Fruit fly (Drosophila melanogaster) whole organism, embryonic: ENCODE data around the gene ca.
A peak's percentile ranks its signal among the peaks of the same experiment; 100 is the strongest.

Experiments used
- ATbp ChIP-seq: fragments of 200-800 bp; sonication (Bioruptor generic); optimal IDR thresholded peaks from 2 replicates; lab custom pipeline; 2017; ENCODE audit warnings: missing biosample characterization, mild to moderate bottlenecking, missing genetic modification characterization, missing genetic modification reagents
- Atf3 ChIP-seq: fragments of 200-800 bp; sonication (Bioruptor generic); optimal IDR thresholded peaks from 3 replicates; lab custom pipeline; 2016; ENCODE audit warnings: missing biosample characterization, missing genetic modification characterization
- Awh ChIP-seq: fragments of 200-800 bp; sonication (Bioruptor generic); IDR thresholded peaks from 2 replicates; pipeline ENCODE4, ENCODE4 v1.3.6; 2022; ENCODE audit warnings: missing biosample characterization, missing genetic modification characterization
- CG10209 ChIP-seq: fragments of 200-800 bp; sonication (Bioruptor generic); optimal IDR thresholded peaks from 3 replicates; lab custom pipeline; 2017; ENCODE audit warnings: missing biosample characterization, mild to moderate bottlenecking, missing genetic modification characterization, missing genetic modification reagents
- CG10431 ChIP-seq: fragments of 200-800 bp; sonication (Bioruptor generic); optimal IDR thresholded peaks from 3 replicates; lab custom pipeline; 2018; ENCODE audit warnings: missing biosample characterization, mild to moderate bottlenecking, missing genetic modification characterization
- CG12071 ChIP-seq: fragments of 200-800 bp; sonication (Bioruptor generic); optimal IDR thresholded peaks from 3 replicates; lab custom pipeline; 2018; ENCODE audit warnings: missing biosample characterization, mild to moderate bottlenecking, missing genetic modification characterization
- CG14441 ChIP-seq: fragments of 200-800 bp; sonication (Bioruptor generic); IDR thresholded peaks from 2 replicates; pipeline ENCODE4 v1.3.6; 2022; ENCODE audit warnings: missing biosample characterization, missing genetic modification characterization
- CG14667 ChIP-seq: fragments of 200-800 bp; sonication (Bioruptor generic); IDR thresholded peaks from 2 replicates; pipeline ENCODE4 v1.3.6; 2022; ENCODE audit warnings: missing biosample characterization, missing genetic modification characterization
- CG15073 ChIP-seq: fragments of 200-800 bp; sonication (Bioruptor generic); optimal IDR thresholded peaks from 2 replicates; lab custom pipeline; 2016; ENCODE audit warnings: missing biosample characterization, missing genetic modification characterization
- CG15269 ChIP-seq: fragments of 200-800 bp; sonication (Bioruptor generic); optimal IDR thresholded peaks from 2 replicates; lab custom pipeline; 2018; ENCODE audit warnings: missing biosample characterization, mild to moderate bottlenecking, missing genetic modification characterization, moderate library complexity
- CG16813 ChIP-seq: fragments of 200-800 bp; sonication (Bioruptor generic); IDR thresholded peaks from 3 replicates; pipeline ENCODE4 v1.3.6; 2022; ENCODE audit warnings: missing biosample characterization, missing genetic modification characterization; ENCODE audit not compliant: partially characterized antibody
- CG17361 ChIP-seq: fragments of 200-800 bp; sonication (Bioruptor generic); IDR thresholded peaks from 3 replicates; pipeline ENCODE4 v1.3.6; 2022; ENCODE audit warnings: missing biosample characterization, missing genetic modification characterization
- CG1832 ChIP-seq: fragments of 200-800 bp; sonication (Bioruptor generic); optimal IDR thresholded peaks from 2 replicates; lab custom pipeline; 2017; ENCODE audit warnings: missing biosample characterization, mild to moderate bottlenecking, missing genetic modification characterization, inconsistent platforms
- CG18599 ChIP-seq: fragments of 200-800 bp; sonication (Bioruptor generic); optimal IDR thresholded peaks from 3 replicates; lab custom pipeline; 2017; ENCODE audit warnings: missing biosample characterization, missing genetic modification characterization, mild to moderate bottlenecking, moderate library complexity, missing genetic modification reagents
- CG2116 ChIP-seq: fragments of 200-800 bp; sonication (Bioruptor generic); optimal IDR thresholded peaks from 3 replicates; lab custom pipeline; 2018; ENCODE audit warnings: missing biosample characterization, mild to moderate bottlenecking, missing genetic modification characterization
- CG2199 ChIP-seq: fragments of 200-800 bp; sonication (Bioruptor generic); IDR thresholded peaks from 3 replicates; pipeline ENCODE4 v1.3.6; 2022; ENCODE audit warnings: missing biosample characterization, missing genetic modification characterization
- CG2712 ChIP-seq: fragments of 200-800 bp; optimal IDR thresholded peaks from 3 replicates; lab custom pipeline; 2019; ENCODE audit warnings: missing biosample characterization, mild to moderate bottlenecking, missing genetic modification characterization, moderate library complexity
- CG3281 ChIP-seq: fragments of 200-800 bp; sonication (Bioruptor generic); optimal IDR thresholded peaks from 3 replicates; lab custom pipeline; 2017; ENCODE audit warnings: missing biosample characterization, mild to moderate bottlenecking, missing genetic modification characterization
- CG7556 ChIP-seq: fragments of 200-800 bp; sonication (Bioruptor generic); optimal IDR thresholded peaks from 2 replicates; lab custom pipeline; 2017; ENCODE audit warnings: missing biosample characterization, mild to moderate bottlenecking, missing genetic modification characterization
- CG7786 ChIP-seq: fragments of 200-800 bp; sonication (Bioruptor generic); optimal IDR thresholded peaks from 2 replicates; lab custom pipeline; 2016; ENCODE audit warnings: missing biosample characterization, missing genetic modification characterization
- CG7987 ChIP-seq: fragments of 200-800 bp; sonication (Bioruptor generic); optimal IDR thresholded peaks from 2 replicates; lab custom pipeline; 2018; ENCODE audit warnings: missing biosample characterization, mild to moderate bottlenecking, missing genetic modification characterization, moderate library complexity
- CG9609 ChIP-seq: fragments of 200-800 bp; sonication (Bioruptor generic); optimal IDR thresholded peaks from 3 replicates; lab custom pipeline; 2016; ENCODE audit warnings: missing biosample characterization, missing genetic modification characterization
- CTCF ChIP-seq: fragments of 200-800 bp; sonication (Bioruptor generic); optimal IDR thresholded peaks from 2 replicates; lab custom pipeline; 2017; ENCODE audit warnings: missing biosample characterization, mild to moderate bottlenecking, missing genetic modification characterization, moderate library complexity
- CkIIα-i1 ChIP-seq: fragments of 200-800 bp; sonication (Bioruptor generic); IDR thresholded peaks from 2 replicates; pipeline ENCODE4 v1.3.6; 2022; ENCODE audit warnings: missing biosample characterization, missing genetic modification characterization
- CrebB ChIP-seq: fragments of 200-800 bp; sonication (Bioruptor generic); optimal IDR thresholded peaks from 3 replicates; lab custom pipeline; 2018; ENCODE audit warnings: missing biosample characterization, mild to moderate bottlenecking, missing genetic modification characterization
- Deaf1 ChIP-seq: fragments of 200-800 bp; optimal IDR thresholded peaks from 3 replicates; lab custom pipeline; 2019; ENCODE audit warnings: missing biosample characterization, mild to moderate bottlenecking, missing genetic modification characterization, moderate library complexity
- Dfd ChIP-seq, 2 experiments: fragments of >200 bp; optimal IDR thresholded peaks; 2 replicates each; lab custom pipeline; 2017; ENCODE audit warnings: missing biosample characterization in 2 of 2, missing genetic modification characterization in 2 of 2
- MESR4 ChIP-seq: fragments of 200-800 bp; sonication (Bioruptor generic); optimal IDR thresholded peaks from 2 replicates; lab custom pipeline; 2018; ENCODE audit warnings: missing biosample characterization, mild to moderate bottlenecking, missing genetic modification characterization, moderate library complexity
- NK7.1 ChIP-seq: fragments of 200-800 bp; sonication (Bioruptor generic); optimal IDR thresholded peaks from 3 replicates; lab custom pipeline; 2016; ENCODE audit warnings: missing biosample characterization, missing genetic modification characterization
- Oli ChIP-seq: fragments of 200-800 bp; sonication (Bioruptor generic); optimal IDR thresholded peaks from 2 replicates; lab custom pipeline; 2018; ENCODE audit warnings: missing biosample characterization, mild to moderate bottlenecking, missing genetic modification characterization, moderate library complexity
- Poxn ChIP-seq: fragments of 200-800 bp; sonication (Bioruptor generic); IDR thresholded peaks from 2 replicates; pipeline ENCODE4 v1.3.6; 2022; ENCODE audit warnings: missing biosample characterization, missing genetic modification characterization
- Sox102F ChIP-seq: fragments of 200-800 bp; sonication (Bioruptor generic); optimal IDR thresholded peaks from 2 replicates; lab custom pipeline; 2018; ENCODE audit warnings: missing biosample characterization, mild to moderate bottlenecking, missing genetic modification characterization, moderate library complexity
- Sry-β ChIP-seq: fragments of 200-800 bp; sonication (Bioruptor generic); optimal IDR thresholded peaks from 2 replicates; lab custom pipeline; 2018; ENCODE audit warnings: missing biosample characterization, mild to moderate bottlenecking, missing genetic modification characterization, moderate library complexity
- Xbp1 ChIP-seq: fragments of 200-800 bp; sonication (Bioruptor generic); optimal IDR thresholded peaks from 3 replicates; lab custom pipeline; 2016; ENCODE audit warnings: missing biosample characterization, mild to moderate bottlenecking, missing genetic modification characterization
- btn ChIP-seq: fragments of 200-800 bp; sonication (Bioruptor generic); optimal IDR thresholded peaks from 2 replicates; lab custom pipeline; 2016; ENCODE audit warnings: missing biosample characterization, missing genetic modification characterization
- cato ChIP-seq: fragments of 200-800 bp; sonication (Bioruptor generic); optimal IDR thresholded peaks from 2 replicates; lab custom pipeline; 2016; ENCODE audit warnings: missing biosample characterization, missing genetic modification characterization, borderline replicate concordance
- crc ChIP-seq: fragments of 200-800 bp; sonication (Bioruptor generic); optimal IDR thresholded peaks from 2 replicates; lab custom pipeline; 2016; ENCODE audit warnings: missing biosample characterization, missing genetic modification characterization
- gce ChIP-seq: fragments of 200-800 bp; sonication (Bioruptor generic); IDR thresholded peaks from 3 replicates; pipeline ENCODE4 v1.3.6; 2022; ENCODE audit warnings: missing biosample characterization, missing genetic modification characterization
- grau ChIP-seq: fragments of 200-800 bp; optimal IDR thresholded peaks from 3 replicates; lab custom pipeline; 2019; ENCODE audit warnings: missing biosample characterization, mild to moderate bottlenecking, missing genetic modification characterization, moderate library complexity
- grn ChIP-seq: fragments of 200-800 bp; sonication (Bioruptor generic); optimal IDR thresholded peaks from 3 replicates; lab custom pipeline; 2017; ENCODE audit warnings: missing biosample characterization, missing genetic modification characterization
- kah ChIP-seq: fragments of 200-800 bp; sonication (Bioruptor generic); optimal IDR thresholded peaks from 2 replicates; lab custom pipeline; 2018; ENCODE audit warnings: missing biosample characterization, mild to moderate bottlenecking, missing genetic modification characterization
- knrl ChIP-seq: fragments of 200-800 bp; sonication (Bioruptor generic); IDR thresholded peaks from 3 replicates; pipeline ENCODE4 v1.3.6; 2022; ENCODE audit warnings: missing biosample characterization, missing genetic modification characterization; ENCODE audit not compliant: partially characterized antibody
- lola ChIP-seq, 3 experiments: fragments of >200 bp in 2 of 3; fragments of 200-800 bp in 1 of 3; sonication (Bioruptor generic) in 1 of 3; optimal IDR thresholded peaks; 2 replicates each; lab custom pipeline; 2017 to 2019; ENCODE audit warnings: missing biosample characterization in 3 of 3, missing genetic modification characterization in 3 of 3, mild to moderate bottlenecking in 1 of 3, moderate library complexity in 1 of 3
- nerfin-1 ChIP-seq: fragments of 200-800 bp; sonication (Bioruptor generic); optimal IDR thresholded peaks from 3 replicates; lab custom pipeline; 2019; ENCODE audit warnings: missing biosample characterization, mild to moderate bottlenecking, missing genetic modification characterization, moderate library complexity
- pho ChIP-seq: fragments of 200-800 bp; sonication (Bioruptor generic); optimal IDR thresholded peaks from 2 replicates; lab custom pipeline; 2016; ENCODE audit warnings: missing biosample characterization, missing genetic modification characterization
- pros ChIP-seq: fragments of 200-800 bp; sonication (Bioruptor generic); optimal IDR thresholded peaks from 3 replicates; lab custom pipeline; 2019; ENCODE audit warnings: missing biosample characterization, mild to moderate bottlenecking, missing genetic modification characterization, moderate library complexity
- psq ChIP-seq: fragments of 200-800 bp; sonication (Bioruptor generic); optimal IDR thresholded peaks from 2 replicates; lab custom pipeline; 2017; ENCODE audit warnings: missing biosample characterization, missing genetic modification characterization
- sqz ChIP-seq: fragments of 200-800 bp; sonication (Bioruptor generic); optimal IDR thresholded peaks from 3 replicates; lab custom pipeline; 2018; ENCODE audit warnings: missing biosample characterization, mild to moderate bottlenecking, missing genetic modification characterization
- sr ChIP-seq: fragments of 200-800 bp; sonication (Bioruptor generic); IDR thresholded peaks from 3 replicates; pipeline ENCODE4 v1.3.6; 2022; ENCODE audit warnings: missing biosample characterization, missing genetic modification characterization
- usp ChIP-seq: fragments of >200 bp; optimal IDR thresholded peaks from 2 replicates; lab custom pipeline; 2017; ENCODE audit warnings: missing biosample characterization, missing genetic modification characterization
- zen2 ChIP-seq: fragments of 200-800 bp; sonication (Bioruptor generic); IDR thresholded peaks from 3 replicates; pipeline ENCODE4 v1.3.6; 2022; ENCODE audit warnings: missing biosample characterization, missing genetic modification characterization; ENCODE audit not compliant: partially characterized antibody

Gene ca

dm6 chr3R:29771645-29772089 lies 34.9 kb upstream of the ca start (continued):
- no peak for TF ChIP-seq Sox102F (GFP tag; lab: Kevin White, UChicago)
- no peak for TF ChIP-seq lola (GFP tag; optimal IDR thresholded peaks at IDR 0.05; lab: Kevin White, UChicago)
- no peak for TF ChIP-seq pho (GFP tag; lab: Kevin White, UChicago)
- TF ChIP-seq usp (GFP tag; lab: Kevin White, UChicago), result no peak
- no peak for TF ChIP-seq CG10209 (GFP tag; lab: Kevin White, UChicago)
- no peak for TF ChIP-seq CG16813 (GFP tag; lab: Robert Waterston, UW)
- no peak for TF ChIP-seq MESR4 (GFP tag; lab: Kevin White, UChicago)
- no peak for TF ChIP-seq Xbp1 (GFP tag; lab: Kevin White, UChicago)
- 0 out of 3 replicates have a peak, but pooled peaks have one; percentile 64 for TF ChIP-seq CG2199 (GFP tag; lab: Robert Waterston, UW)
- TF ChIP-seq nerfin-1 (tag; lab: Kevin White, UChicago), result peak; percentile 74
- TF ChIP-seq kah (GFP tag; lab: Kevin White, UChicago), result peak; percentile 89
- TF ChIP-seq CG14441 (GFP tag; lab: Robert Waterston, UW), result no peak
- no peak for TF ChIP-seq CkIIα-i1 (GFP tag; lab: Robert Waterston, UW)
- TF ChIP-seq Awh (GFP tag; lab: Robert Waterston, UW), result no peak
- TF ChIP-seq CG18599, result no peak
- TF ChIP-seq Sry-β, result no peak
- no peak for TF ChIP-seq sqz (GFP tag; lab: Kevin White, UChicago)
- TF ChIP-seq Oli (tag; lab: Kevin White, UChicago), result no peak
- TF ChIP-seq CG7987 (GFP tag; lab: Kevin White, UChicago), result no peak
- TF ChIP-seq btn, result no peak
- TF ChIP-seq CrebB (tag; lab: Kevin White, UChicago), result peak; percentile 53
- peak; percentile 65 for TF ChIP-seq ATbp (GFP tag; lab: Kevin White, UChicago)
- TF ChIP-seq NK7.1, result no peak
- TF ChIP-seq CG9609, result no peak
- TF ChIP-seq CG7786 (GFP tag; lab: Kevin White, UChicago), result no peak
- no peak for TF ChIP-seq CG15073 (GFP tag; lab: Kevin White, UChicago)
- TF ChIP-seq gce (GFP tag; lab: Robert Waterston, UW), result 0 out of 3 replicates have a peak, but pooled peaks have one; percentile 38
- no peak for TF ChIP-seq CG17361 (GFP tag; lab: Robert Waterston, UW)
- TF ChIP-seq Poxn (GFP tag; lab: Robert Waterston, UW), result no peak
- peak; percentile 91; the same call in 2 of the 3 replicates for TF ChIP-seq zen2 (GFP tag; lab: Robert Waterston, UW)
- no peak for TF ChIP-seq CTCF (GFP tag; lab: Kevin White, UChicago)
- no peak for TF ChIP-seq CG12071 (GFP tag; lab: Kevin White, UChicago)
- peak; percentile 59 for TF ChIP-seq Deaf1 (tag; lab: Kevin White, UChicago)
- no peak for TF ChIP-seq CG3281 (GFP tag; lab: Kevin White, UChicago)
- TF ChIP-seq pros (GFP tag; lab: Kevin White, UChicago), result peak; percentile 63
- TF ChIP-seq grau (tag; lab: Kevin White, UChicago), result no peak
- TF ChIP-seq CG15269 (tag; lab: Kevin White, UChicago), result peak; percentile 24
- no peak for TF ChIP-seq psq
- TF ChIP-seq CG2712 (tag; lab: Kevin White, UChicago), result no peak
- TF ChIP-seq sr (GFP tag; lab: Robert Waterston, UW), result no peak
- TF ChIP-seq Atf3, result peak; percentile 11
- no peak for TF ChIP-seq CG14667 (GFP tag; lab: Robert Waterston, UW)
- no peak for TF ChIP-seq knrl (GFP tag; lab: Robert Waterston, UW)
- peak; percentile 86 for TF ChIP-seq grn (GFP tag; lab: Kevin White, UChicago)
- TF ChIP-seq cato (GFP tag; lab: Kevin White, UChicago), result no peak
- no peak for TF ChIP-seq CG2116
- no peak for TF ChIP-seq CG7556 (GFP tag; lab: Kevin White, UChicago)
- no peak for TF ChIP-seq Dfd (GFP tag; optimal IDR thresholded peaks at IDR 0.05; lab: Kevin White, UChicago)
- no peak for TF ChIP-seq crc (GFP tag; lab: Kevin White, UChicago)
- peak; percentile 61 for TF ChIP-seq CG10431 (GFP tag; lab: Kevin White, UChicago)
- TF ChIP-seq CG1832, result no peak
